Fruit fly (Drosophila melanogaster) whole organism, larva: ENCODE measurements around the gene Dlc90F.

ENCODE experiments used
- noc ChIP-seq: fragments of 200-800 bp; sonication (Bioruptor generic); optimal IDR thresholded peaks from 3 replicates; lab custom pipeline; 2019; ENCODE audit warnings: missing biosample characterization, mild to moderate bottlenecking, missing genetic modification characterization, moderate library complexity

Dlc90F gene

DNA sequence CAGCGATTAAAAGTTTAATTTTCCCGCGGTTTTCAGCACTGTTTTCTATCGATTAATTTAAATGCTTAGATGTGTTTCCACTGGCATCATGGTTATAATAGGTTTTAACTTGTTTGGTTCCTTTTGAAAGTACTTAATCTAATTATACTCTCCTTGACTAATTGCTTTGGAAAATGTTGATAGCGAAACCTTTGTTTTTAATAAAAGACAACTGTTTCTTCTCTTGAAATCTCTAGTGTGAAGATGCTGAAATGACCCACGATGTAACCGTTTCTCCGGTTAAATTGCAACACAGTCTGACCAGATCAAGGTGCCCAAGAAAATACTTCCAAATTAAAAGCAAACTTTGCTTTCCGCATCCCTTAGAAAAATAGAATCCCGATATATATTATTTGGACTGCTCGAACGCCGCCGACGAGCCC is at the start of gene Dlc90F:
Gene Dlc90F, plus strand, starts transcription at position 330 of the 422 bp plus-strand sequence.
- TF ChIP-seq noc (tag; lab: Kevin White, UChicago), result peak; percentile 6

- no peak for TF ChIP-seq noc (tag; lab: Kevin White, UChicago)
These were observed 49.8 kb upstream of the Dlc90F start for dm6 chr3R:18249268-18249667.

DNA sequence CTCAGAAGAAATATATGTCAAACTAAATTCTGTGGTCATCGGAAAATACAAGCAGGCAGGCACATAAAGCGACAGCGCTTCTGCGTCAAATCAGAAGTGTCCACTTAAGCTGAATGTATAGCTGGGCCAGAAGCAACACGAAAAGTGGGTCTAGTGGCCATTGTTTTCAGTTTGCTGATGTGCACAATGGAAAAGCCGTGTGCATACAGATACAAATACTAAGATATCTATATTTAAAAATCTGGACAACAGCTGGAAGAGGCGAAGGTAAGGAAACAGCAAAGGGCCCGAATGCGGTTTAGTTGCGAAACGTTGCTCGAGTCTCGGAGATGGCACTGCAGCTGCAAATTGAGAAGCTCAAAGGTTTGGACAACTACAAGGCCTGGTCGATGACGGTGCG is 48.2 kb upstream of the Dlc90F start, which contains the start of gene CG18598:
Gene CG18598, plus strand, starts transcription at position 301 of the 400 bp plus-strand sequence.
- no peak for TF ChIP-seq noc (tag; lab: Kevin White, UChicago)

DNA sequence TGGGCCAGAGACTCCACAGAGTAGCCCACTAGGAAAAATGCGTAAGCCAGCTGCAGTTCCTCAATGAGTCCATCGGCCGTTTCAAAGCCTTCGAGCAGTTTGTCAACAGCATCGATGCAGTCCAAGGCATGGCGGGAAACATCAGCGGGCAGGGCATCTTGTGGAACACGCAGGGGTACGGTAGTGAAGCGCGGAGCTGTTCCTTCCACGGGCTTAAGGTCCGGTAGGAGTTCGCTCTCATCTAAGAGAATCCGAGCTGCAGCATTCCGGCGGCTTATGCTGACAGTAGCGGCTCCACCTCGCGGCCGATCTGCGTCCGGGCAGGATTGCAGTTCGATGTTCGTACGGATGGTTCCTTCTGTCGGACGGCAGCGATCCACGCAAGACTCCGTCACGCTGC is 47.2 kb upstream of the Dlc90F start:
- no peak for TF ChIP-seq noc (tag; lab: Kevin White, UChicago)

- no peak for TF ChIP-seq noc (tag; lab: Kevin White, UChicago)
These were observed 46.5 kb upstream of the Dlc90F start, which contains the start of gene CG12320 for dm6 chr3R:18252578-18252977. Gene CG12320, minus strand, starts transcription at chr3R:18252734.

dm6 chr3R:18255281-18255680 is 43.7 kb upstream of the Dlc90F start, which contains the start of the genes Ada2a, Polr2D, Tgs1 and moi:
Gene Ada2a, minus strand, starts transcription at chr3R:18255487.
Gene Polr2D, minus strand, starts transcription at chr3R:18255487.
Gene Tgs1, plus strand, starts transcription at chr3R:18255530.
Gene moi, plus strand, starts transcription at chr3R:18255530.
- TF ChIP-seq noc (tag; lab: Kevin White, UChicago), result no peak

dm6 chr3R:18260016-18260415 is 39.0 kb upstream of the Dlc90F start:
- no peak for TF ChIP-seq noc (tag; lab: Kevin White, UChicago)

DNA sequence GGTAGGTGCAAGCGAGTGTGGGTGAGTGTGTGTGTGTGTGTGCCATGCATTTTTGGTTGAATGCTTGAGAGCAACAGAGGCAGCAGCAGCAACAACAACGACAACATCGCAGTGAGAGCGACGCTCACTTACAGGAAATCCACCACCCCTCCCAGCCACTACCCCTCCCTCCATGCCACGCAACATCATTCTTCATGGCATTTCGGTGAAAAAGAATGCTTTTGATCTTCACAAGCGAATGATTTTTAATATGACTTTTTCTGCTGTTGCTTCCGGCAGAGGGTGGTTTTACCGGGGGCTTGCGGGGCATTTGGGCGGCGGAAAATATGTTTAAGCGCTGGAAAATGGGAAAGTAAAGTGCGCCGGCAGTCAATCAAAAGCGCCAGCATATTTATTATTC is 37.4 kb upstream of the Dlc90F start:
- no peak for TF ChIP-seq noc (tag; lab: Kevin White, UChicago)

DNA sequence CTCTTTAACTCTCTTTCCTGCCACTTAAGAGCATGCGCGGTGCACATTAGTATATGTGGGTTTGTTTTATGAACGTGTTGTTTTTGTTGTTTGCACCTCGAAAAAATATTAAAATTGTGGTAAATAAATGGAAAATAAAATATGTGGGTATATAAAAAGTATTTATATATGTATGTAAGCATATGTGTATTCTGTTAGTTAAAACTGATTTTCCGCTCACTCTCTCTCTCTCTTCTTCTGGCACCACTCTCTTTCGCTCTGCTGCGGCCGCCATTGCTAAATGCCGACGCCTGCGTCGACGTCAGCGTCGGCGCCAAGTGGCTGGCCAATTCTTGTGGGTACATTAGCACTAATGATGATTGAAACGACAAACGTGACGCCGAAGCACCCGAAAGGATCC is 33.8 kb upstream of the Dlc90F start:
- TF ChIP-seq noc (tag; lab: Kevin White, UChicago), result no peak

DNA sequence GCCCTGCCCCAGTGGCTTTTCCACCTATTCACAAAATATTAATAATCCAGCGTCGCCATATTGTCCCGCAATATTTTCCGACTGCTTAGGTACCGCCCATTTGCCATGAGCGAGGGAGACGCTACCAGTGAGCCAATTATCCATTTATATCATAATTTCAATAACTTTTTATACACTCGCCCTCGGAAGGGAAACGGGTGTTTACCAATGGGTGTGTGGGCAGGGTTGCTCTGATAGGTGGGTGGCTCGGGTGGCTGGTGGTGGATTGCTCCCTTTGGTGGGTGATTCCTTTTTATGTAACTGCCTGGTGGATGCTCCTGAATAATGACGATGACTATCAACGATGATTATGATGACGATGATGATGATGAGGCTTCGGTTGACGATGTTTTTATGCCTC is 32.4 kb upstream of the Dlc90F start:
- TF ChIP-seq noc (tag; lab: Kevin White, UChicago), result no peak

- no peak for TF ChIP-seq noc (tag; lab: Kevin White, UChicago)
These were observed 31.5 kb upstream of the Dlc90F start, which contains the start of gene CG18599 for dm6 chr3R:18267489-18267888. Gene CG18599, plus strand, starts transcription at chr3R:18267789.

- no peak for TF ChIP-seq noc (tag; lab: Kevin White, UChicago)
These were observed 29.2 kb upstream of the Dlc90F start for dm6 chr3R:18269744-18270348.

- no peak for TF ChIP-seq noc (tag; lab: Kevin White, UChicago)
These were observed 24.5 kb upstream of the Dlc90F start, which contains the start of the genes Vps39 and eIF1A for dm6 chr3R:18274328-18275098. Gene Vps39, minus strand, starts transcription at chr3R:18274446. Gene eIF1A, plus strand, starts transcription at chr3R:18274665.

dm6 chr3R:18275113-18275782 is 23.8 kb upstream of the Dlc90F start:
- no peak for TF ChIP-seq noc (tag; lab: Kevin White, UChicago)

DNA sequence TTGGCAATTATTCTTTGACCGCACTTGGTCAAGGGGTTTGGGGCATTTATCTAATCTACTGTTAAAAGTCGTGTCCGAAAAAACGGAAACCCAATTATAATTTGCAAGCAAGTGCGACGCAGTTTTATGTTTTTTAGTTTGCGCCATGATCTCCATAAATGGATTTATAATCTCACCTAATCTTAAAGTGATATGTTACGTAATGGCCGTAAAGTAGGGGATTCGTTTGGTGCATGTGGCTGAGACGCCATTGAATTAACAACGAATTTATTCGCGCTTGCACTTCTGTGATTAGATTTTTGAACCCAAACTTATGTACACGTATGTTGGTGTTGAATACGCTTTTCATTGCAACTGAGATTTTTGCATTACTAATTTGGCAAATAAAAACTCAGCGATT is 22.3 kb upstream of the Dlc90F start:
- TF ChIP-seq noc (tag; lab: Kevin White, UChicago), result no peak

DNA sequence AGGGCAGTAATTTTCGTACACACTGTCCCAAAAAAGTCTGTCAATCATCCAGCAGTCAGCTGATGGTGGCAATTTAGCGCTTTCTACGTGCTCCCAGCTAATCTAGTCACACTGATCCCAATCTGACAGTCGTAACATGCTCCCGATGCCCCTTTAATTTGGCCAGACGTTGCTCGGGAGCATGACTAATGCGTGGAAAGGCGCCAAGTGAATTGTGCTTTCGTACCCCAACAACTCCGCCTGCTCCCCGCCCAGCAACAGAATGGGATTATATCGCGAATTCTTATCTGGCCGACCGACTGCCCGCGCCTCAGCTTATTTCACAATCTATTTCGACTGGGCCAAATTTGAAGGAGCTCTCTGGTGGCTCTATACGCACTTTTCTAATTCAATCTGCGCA is 21.6 kb upstream of the Dlc90F start:
- no peak for TF ChIP-seq noc (tag; lab: Kevin White, UChicago)
